Fruit fly (Drosophila melanogaster): Measurements from ENCODE around the gene CG8478.

CG8478 gene

dm6 chr3R:9808946-9809545 lies 45.6 kb downstream of the CG8478 start, which contains the start of gene FBXO11 (continued):
- peak; percentile 97 for TF ChIP-seq gfzf (GFP tag; optimal IDR thresholded peaks at IDR 0.05)
- TF ChIP-seq ap (GFP tag; IDR thresholded peaks at IDR 0.05) = no peak
- no peak for TF ChIP-seq Dip2 (GFP tag; IDR thresholded peaks at IDR 0.05)
- peak; percentile 69 for TF ChIP-seq CG12659 (GFP tag; optimal IDR thresholded peaks at IDR 0.05)
- TF ChIP-seq CG15514 (GFP tag; optimal IDR thresholded peaks at IDR 0.05) = peak; percentile 40
- TF ChIP-seq Dref (GFP tag; IDR thresholded peaks at IDR 0.05) = peak; percentile 83
- TF ChIP-seq ci (GFP tag; IDR thresholded peaks at IDR 0.05) = peak; percentile 8; the same call in 1 of the 3 replicates
- TF ChIP-seq fu2 (GFP tag; optimal IDR thresholded peaks at IDR 0.05) = peak; percentile 14
- peak; percentile 7 for TF ChIP-seq CG8290 (GFP tag; optimal IDR thresholded peaks at IDR 0.05)
- no peak for TF ChIP-seq CG8290 (tag; optimal IDR thresholded peaks at IDR 0.05)
- TF ChIP-seq Drgx (GFP tag; IDR thresholded peaks at IDR 0.05) = peak; percentile 76
- peak; percentile 11 for TF ChIP-seq CG17829 (tag; optimal IDR thresholded peaks at IDR 0.05)
- TF ChIP-seq CG15601 (tag; optimal IDR thresholded peaks at IDR 0.05) = peak; percentile 45
- TF ChIP-seq Bgb (GFP tag; IDR thresholded peaks at IDR 0.05; ENCODE audit: partially characterized antibody) = peak; percentile 33; the same call in 1 of the 2 replicates
- TF ChIP-seq CG12155 (GFP tag; optimal IDR thresholded peaks at IDR 0.05) = no peak

DNA sequence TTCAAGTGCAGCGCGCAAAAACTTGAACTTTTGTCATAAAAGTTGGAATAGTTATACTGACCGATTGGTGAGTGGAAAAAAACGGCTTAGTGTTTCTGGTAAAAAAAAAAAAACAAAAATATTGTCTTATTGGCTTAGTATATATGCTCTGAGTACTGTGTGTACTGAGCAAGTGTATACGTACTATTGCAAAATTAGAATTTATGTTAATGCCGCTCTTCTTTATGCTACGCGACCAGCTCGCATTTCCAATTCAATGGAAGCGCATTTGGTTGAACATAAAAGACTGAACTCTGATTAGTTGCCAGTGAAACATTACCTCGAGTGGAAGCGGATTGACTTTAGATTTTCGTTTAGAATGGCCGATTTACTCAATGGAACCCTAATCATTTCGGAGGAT lies 49.0 kb downstream of the CG8478 start, which contains the start of gene CG8534:
TSS of gene CG8534 (plus strand) at position 301 of the 400 bp plus-strand sequence.
- TF ChIP-seq MESR4 (GFP tag; optimal IDR thresholded peaks at IDR 0.05) = no peak
- TF ChIP-seq CG12104 (GFP tag; optimal IDR thresholded peaks at IDR 0.05) = no peak
- no peak for TF ChIP-seq Awh (GFP tag; IDR thresholded peaks at IDR 0.05)
- TF ChIP-seq Dp (GFP tag; optimal IDR thresholded peaks at IDR 0.05) = no peak
- TF ChIP-seq Gug (GFP tag; IDR thresholded peaks at IDR 0.05) = no peak
- no peak for TF ChIP-seq abd-A (tag; optimal IDR thresholded peaks at IDR 0.05)
- TF ChIP-seq pita (GFP tag; optimal IDR thresholded peaks at IDR 0.05) = no peak
- no peak for TF ChIP-seq ro (GFP tag; IDR thresholded peaks at IDR 0.05)
- TF ChIP-seq unpg (GFP tag; optimal IDR thresholded peaks at IDR 0.05) = no peak
- TF ChIP-seq Ravus (GFP tag; IDR thresholded peaks at IDR 0.05) = no peak
- no peak for TF ChIP-seq lilli (GFP tag; optimal IDR thresholded peaks at IDR 0.05)

dm6 chr3R:9813861-9814260 lies 50.4 kb downstream of the CG8478 start, which contains the start of gene eloF:
TSS of gene eloF (plus strand) at chr3R:9814161.
- TF ChIP-seq CG34422 (GFP tag; IDR thresholded peaks at IDR 0.05) = no peak
- no peak for TF ChIP-seq CG32767 (GFP tag; IDR thresholded peaks at IDR 0.05)
- no peak for TF ChIP-seq CG1792 (GFP tag; optimal IDR thresholded peaks at IDR 0.05)
- TF ChIP-seq Ptx1 (GFP tag; IDR thresholded peaks at IDR 0.05) = no peak
- TF ChIP-seq CG8924 (tag; optimal IDR thresholded peaks at IDR 0.05) = no peak
- TF ChIP-seq CG11723 (GFP tag; optimal IDR thresholded peaks at IDR 0.05) = no peak
- TF ChIP-seq CG11398 (GFP tag; optimal IDR thresholded peaks at IDR 0.05) = no peak
- TF ChIP-seq vfl (GFP tag; optimal IDR thresholded peaks at IDR 0.05) = no peak
- TF ChIP-seq ara (GFP tag; IDR thresholded peaks at IDR 0.05) = no peak
- TF ChIP-seq Xrp1 (GFP tag; IDR thresholded peaks at IDR 0.05) = no peak
- TF ChIP-seq Usf (GFP tag; optimal IDR thresholded peaks at IDR 0.05) = no peak
- no peak for TF ChIP-seq CG6272 (GFP tag; IDR thresholded peaks at IDR 0.05)

All from whole organism, embryonic.